Worm (Caenorhabditis elegans): ENCODE results near the gene frpr-2.

frpr-2 gene

DNA sequence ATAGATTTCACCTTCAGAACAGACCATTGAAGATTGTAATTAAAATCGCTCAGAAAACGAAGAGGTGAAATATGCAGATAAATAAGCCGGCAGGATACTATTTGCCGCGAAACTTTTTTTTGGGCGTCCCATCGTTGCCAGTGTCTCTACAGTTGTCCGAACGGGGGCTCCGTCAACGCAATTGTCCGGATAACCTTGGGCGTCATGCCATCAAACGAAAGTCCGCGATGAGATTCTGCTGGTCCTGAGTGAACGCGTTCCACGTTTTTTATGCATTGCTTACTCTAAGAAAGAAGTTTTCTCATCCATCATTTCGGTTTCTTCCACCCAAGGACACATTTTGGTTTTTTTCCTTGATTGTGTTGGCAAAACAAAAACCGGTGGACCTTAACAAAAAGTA is 35.6 kb downstream of the frpr-2 start:
- no peak for TF ChIP-seq daf-19 (GFP tag; conservative IDR thresholded peaks at IDR 0.05)
- peak; percentile 56 for TF ChIP-seq aha-1 (tag)
- no peak for TF ChIP-seq ceh-20 (GFP tag; IDR thresholded peaks at IDR 0.05)
- no peak for TF ChIP-seq vab-7 (GFP tag; IDR thresholded peaks at IDR 0.05)
- TF ChIP-seq nhr-25 (tag; optimal IDR thresholded peaks at IDR 0.05; ENCODE audit: borderline replicate concordance, insufficient read depth), result peak; percentile 97
- no peak for TF ChIP-seq unc-39 (tag; optimal IDR thresholded peaks at IDR 0.05)

- TF ChIP-seq dmd-8 (GFP tag; IDR thresholded peaks at IDR 0.05) (no peak), F10B5.3 (tag; optimal IDR thresholded peaks at IDR 0.05) (no peak), daf-12 (tag; optimal IDR thresholded peaks at IDR 0.05) (no peak), ces-1 (GFP tag; optimal IDR thresholded peaks at IDR 0.05) (no peak), aha-1 (tag) (peak; percentile 89), zfp-2 (tag; optimal IDR thresholded peaks at IDR 0.05) (no peak), spr-3 (GFP tag; optimal IDR thresholded peaks at IDR 0.05) (no peak), ZK337.2 (GFP tag; IDR thresholded peaks at IDR 0.05) (no peak)
Observed at ce11 chrX:13002322-13002721, 37.1 kb downstream of the frpr-2 start.

DNA sequence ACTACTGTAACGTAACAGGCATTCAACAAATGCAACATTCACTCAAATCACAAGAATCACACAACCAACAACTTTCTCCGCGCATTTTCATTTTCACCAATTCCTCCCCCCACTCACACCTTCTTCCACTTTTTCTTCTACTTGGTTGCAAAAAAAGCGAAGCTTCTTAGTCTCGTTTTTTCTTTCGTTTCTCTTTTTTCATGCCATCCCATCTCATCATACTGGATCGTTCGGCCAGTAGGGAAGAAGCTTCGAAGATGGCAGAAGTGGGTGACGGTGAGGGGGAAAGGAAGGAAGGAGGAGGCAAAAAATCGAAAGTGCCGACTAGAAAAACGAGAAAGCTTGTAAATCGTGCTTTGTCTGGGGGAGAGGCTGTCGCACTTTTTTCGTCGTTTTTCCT is 37.8 kb downstream of the frpr-2 start:
- TF ChIP-seq nhr-25 (tag; optimal IDR thresholded peaks at IDR 0.05; ENCODE audit: borderline replicate concordance, insufficient read depth) (peak; percentile 66), lim-7 (GFP tag; IDR thresholded peaks at IDR 0.05) (no peak)

ce11 chrX:13004491-13005093 is 39.3 kb downstream of the frpr-2 start:
- peak; percentile 74 for TF ChIP-seq nhr-25 (tag; optimal IDR thresholded peaks at IDR 0.05; ENCODE audit: borderline replicate concordance, insufficient read depth)
- no peak for TF ChIP-seq nhr-41 (GFP tag; IDR thresholded peaks at IDR 0.05)

ce11 chrX:13005730-13006129 is 40.5 kb downstream of the frpr-2 start:
- TF ChIP-seq D1046.2 (GFP tag; IDR thresholded peaks at IDR 0.05), result no peak
- peak; percentile 14 for TF ChIP-seq aha-1 (tag)
- TF ChIP-seq dmd-8 (GFP tag; IDR thresholded peaks at IDR 0.05), result no peak
- no peak for TF ChIP-seq hmg-1.1 (GFP tag; IDR thresholded peaks at IDR 0.05)
- peak; percentile 64 for TF ChIP-seq nhr-25 (tag; optimal IDR thresholded peaks at IDR 0.05; ENCODE audit: borderline replicate concordance, insufficient read depth)

ce11 chrX:13006328-13006727 is 41.1 kb downstream of the frpr-2 start:
- TF ChIP-seq hlh-30 (tag; optimal IDR thresholded peaks at IDR 0.05; ENCODE audit: insufficient read depth), result peak; percentile 25
- no peak for TF ChIP-seq nhr-77 (tag; optimal IDR thresholded peaks at IDR 0.05)
- TF ChIP-seq F37D6.2 (tag; optimal IDR thresholded peaks at IDR 0.05), result no peak
- peak; percentile 6 for TF ChIP-seq hlh-11 (tag; optimal IDR thresholded peaks at IDR 0.05)
- TF ChIP-seq mxl-3 (GFP tag; optimal IDR thresholded peaks at IDR 0.05), result peak; percentile 16
- peak; percentile 5 for TF ChIP-seq nhr-48 (tag; optimal IDR thresholded peaks at IDR 0.05)
- no peak for TF ChIP-seq zip-2 (tag; optimal IDR thresholded peaks at IDR 0.05)
- TF ChIP-seq unc-62 (GFP tag; optimal IDR thresholded peaks at IDR 0.05 in 1 of 2), result peak in 1 of 2 experiments; percentile 1
- no peak for TF ChIP-seq unc-62 (tag; optimal IDR thresholded peaks at IDR 0.05)

DNA sequence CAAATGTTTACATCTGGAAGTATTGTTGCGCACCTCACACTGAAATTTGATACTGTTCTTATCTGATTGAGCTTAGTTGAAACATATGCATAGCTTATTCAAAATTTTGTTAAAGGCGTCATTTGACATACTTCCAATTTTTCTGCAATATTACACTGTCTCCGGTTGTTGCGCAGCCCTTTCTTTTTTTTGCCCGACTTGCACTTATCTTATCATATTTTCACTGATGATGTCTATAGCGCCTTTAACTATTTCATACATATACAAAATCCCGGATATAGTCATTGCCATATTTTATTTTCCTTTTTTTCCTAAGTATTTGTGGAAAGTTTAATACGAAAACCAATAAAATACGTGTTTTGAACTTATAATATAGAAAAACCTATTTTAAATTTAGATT is 41.5 kb downstream of the frpr-2 start:
- TF ChIP-seq ztf-7 (tag; optimal IDR thresholded peaks at IDR 0.05), result no peak
- no peak for TF ChIP-seq ZK546.5 (tag; optimal IDR thresholded peaks at IDR 0.05)
- peak; percentile 54 for TF ChIP-seq nhr-25 (tag; optimal IDR thresholded peaks at IDR 0.05; ENCODE audit: borderline replicate concordance, insufficient read depth)
- TF ChIP-seq set-16 (GFP tag; IDR thresholded peaks at IDR 0.05), result no peak
- TF ChIP-seq nhr-10 (tag; optimal IDR thresholded peaks at IDR 0.05), result no peak
- TF ChIP-seq sdz-12 (GFP tag; optimal IDR thresholded peaks at IDR 0.05), result no peak
- TF ChIP-seq nhr-102 (tag; optimal IDR thresholded peaks at IDR 0.05), result no peak
